Fruit fly (Drosophila melanogaster) whole organism, embryonic: ENCODE data around the gene CG32645.
A peak's percentile ranks its signal among the peaks of the same experiment; 100 is the strongest.

Experiments used
- ATbp ChIP-seq: fragments of 200-800 bp; sonication (Bioruptor generic); optimal IDR thresholded peaks from 2 replicates; lab custom pipeline; 2017; ENCODE audit warnings: missing biosample characterization, mild to moderate bottlenecking, missing genetic modification characterization, missing genetic modification reagents
- Aef1 ChIP-seq: fragments of 200-800 bp; sonication (Bioruptor generic); IDR thresholded peaks from 3 replicates; pipeline ENCODE4 v1.3.6; 2022; ENCODE audit warnings: missing biosample characterization, missing genetic modification characterization
- BtbVII ChIP-seq: fragments of 200-800 bp; sonication (Bioruptor generic); optimal IDR thresholded peaks from 3 replicates; lab custom pipeline; 2017; ENCODE audit warnings: missing biosample characterization, mild to moderate bottlenecking, missing genetic modification characterization
- CG10959 ChIP-seq: fragments of 200-800 bp; sonication (Bioruptor generic); IDR thresholded peaks from 2 replicates; pipeline ENCODE4 v1.3.6; 2022; ENCODE audit warnings: missing biosample characterization, missing genetic modification characterization
- CG12391 ChIP-seq: fragments of 200-800 bp; sonication (Bioruptor generic); optimal IDR thresholded peaks from 3 replicates; lab custom pipeline; 2018; ENCODE audit warnings: missing biosample characterization, mild to moderate bottlenecking, missing genetic modification characterization, moderate library complexity
- CG14965 ChIP-seq: fragments of 200-800 bp; sonication (Bioruptor generic); optimal IDR thresholded peaks from 2 replicates; lab custom pipeline; 2016; ENCODE audit warnings: missing biosample characterization, missing genetic modification characterization, borderline replicate concordance
- CG1529 ChIP-seq: fragments of 200-800 bp; sonication (Bioruptor generic); optimal IDR thresholded peaks from 3 replicates; lab custom pipeline; 2018; ENCODE audit warnings: missing biosample characterization, missing genetic modification characterization
- CG1602 ChIP-seq: fragments of 200-800 bp; sonication (Bioruptor generic); optimal IDR thresholded peaks from 3 replicates; lab custom pipeline; 2016; ENCODE audit warnings: missing biosample characterization, missing genetic modification characterization
- CG16863 ChIP-seq: fragments of 200-800 bp; sonication (Bioruptor generic); optimal IDR thresholded peaks from 3 replicates; lab custom pipeline; 2016; ENCODE audit warnings: missing biosample characterization, missing genetic modification characterization
- CG17186 ChIP-seq: fragments of 200-800 bp; sonication (Bioruptor generic); optimal IDR thresholded peaks from 3 replicates; lab custom pipeline; 2017; ENCODE audit warnings: missing biosample characterization, missing genetic modification reagents, missing genetic modification characterization
- CG18476 ChIP-seq: fragments of 200-800 bp; sonication (Bioruptor generic); optimal IDR thresholded peaks from 2 replicates; lab custom pipeline; 2016; ENCODE audit warnings: missing biosample characterization, mild to moderate bottlenecking, missing genetic modification characterization
- CG32532 ChIP-seq: fragments of 200-800 bp; sonication (Bioruptor generic); IDR thresholded peaks from 2 replicates; pipeline ENCODE4 v1.3.6; 2022; ENCODE audit warnings: missing biosample characterization, missing genetic modification characterization
- CG3995 ChIP-seq: fragments of 200-800 bp; sonication (Bioruptor generic); optimal IDR thresholded peaks from 3 replicates; lab custom pipeline; 2016; ENCODE audit warnings: missing biosample characterization, missing genetic modification characterization
- CG4424 ChIP-seq: fragments of 200-800 bp; sonication (Bioruptor generic); optimal IDR thresholded peaks from 3 replicates; lab custom pipeline; 2016; ENCODE audit warnings: missing biosample characterization, missing genetic modification characterization
- CG4707 ChIP-seq: fragments of 200-800 bp; sonication (Bioruptor generic); optimal IDR thresholded peaks from 2 replicates; lab custom pipeline; 2018; ENCODE audit warnings: missing biosample characterization, mild to moderate bottlenecking, missing genetic modification characterization, moderate library complexity
- CG6175 ChIP-seq: fragments of 200-800 bp; sonication (Bioruptor generic); IDR thresholded peaks from 3 replicates; pipeline ENCODE4 v1.3.6; 2022; ENCODE audit warnings: missing biosample characterization, missing genetic modification characterization
- CG9932 ChIP-seq: fragments of 200-800 bp; sonication (Bioruptor generic); IDR thresholded peaks from 2 replicates; pipeline ENCODE4 v1.3.6; 2022; ENCODE audit warnings: missing biosample characterization, missing genetic modification characterization
- CTCF ChIP-seq: fragments of 200-800 bp; sonication (Bioruptor generic); optimal IDR thresholded peaks from 2 replicates; lab custom pipeline; 2017; ENCODE audit warnings: missing biosample characterization, mild to moderate bottlenecking, missing genetic modification characterization, moderate library complexity
- CrebB ChIP-seq: fragments of 200-800 bp; sonication (Bioruptor generic); optimal IDR thresholded peaks from 3 replicates; lab custom pipeline; 2018; ENCODE audit warnings: missing biosample characterization, mild to moderate bottlenecking, missing genetic modification characterization
- Dbx ChIP-seq: fragments of 200-800 bp; sonication (Bioruptor generic); IDR thresholded peaks from 3 replicates; pipeline ENCODE4 v1.3.6; 2022; ENCODE audit warnings: missing biosample characterization, missing genetic modification characterization
- H2.0 ChIP-seq: fragments of 200-800 bp; sonication (Bioruptor generic); IDR thresholded peaks from 2 replicates; pipeline ENCODE4 v1.3.6; 2022; ENCODE audit warnings: missing biosample characterization, missing genetic modification characterization
- Hmr ChIP-seq: fragments of 200-800 bp; sonication (Bioruptor generic); optimal IDR thresholded peaks from 3 replicates; lab custom pipeline; 2017; ENCODE audit warnings: mild to moderate bottlenecking, missing biosample characterization, missing genetic modification reagents, missing genetic modification characterization
- Lhr ChIP-seq: fragments of 200-800 bp; sonication (Bioruptor generic); optimal IDR thresholded peaks from 3 replicates; lab custom pipeline; 2017; ENCODE audit warnings: mild to moderate bottlenecking, missing biosample characterization, missing genetic modification reagents, missing genetic modification characterization
- NFAT ChIP-seq: fragments of 200-800 bp; sonication (Bioruptor generic); IDR thresholded peaks from 2 replicates; pipeline ENCODE4 v1.3.6; 2022; ENCODE audit warnings: missing biosample characterization, missing genetic modification characterization
- Oaz ChIP-seq: fragments of 200-800 bp; sonication (Bioruptor generic); IDR thresholded peaks from 2 replicates; pipeline ENCODE4 v1.3.6; 2022; ENCODE audit warnings: missing biosample characterization, missing genetic modification characterization
- YL-1 ChIP-seq: fragments of 200-800 bp; sonication (Bioruptor generic); optimal IDR thresholded peaks from 3 replicates; lab custom pipeline; 2017; ENCODE audit warnings: missing biosample characterization, mild to moderate bottlenecking, missing genetic modification characterization
- ab ChIP-seq: fragments of 200-800 bp; sonication (Bioruptor generic); optimal IDR thresholded peaks from 2 replicates; lab custom pipeline; 2016; ENCODE audit warnings: missing biosample characterization, missing genetic modification characterization
- al ChIP-seq: fragments of 200-800 bp; sonication (Bioruptor generic); IDR thresholded peaks from 2 replicates; pipeline ENCODE4 v1.3.6; 2022; ENCODE audit warnings: missing biosample characterization, missing genetic modification characterization
- amos ChIP-seq: fragments of 200-800 bp; sonication (Bioruptor generic); IDR thresholded peaks from 2 replicates; pipeline ENCODE4 v1.3.6; 2022; ENCODE audit warnings: missing biosample characterization, missing genetic modification characterization; ENCODE audit not compliant: partially characterized antibody
- ash1 ChIP-seq: fragments of 200-800 bp; sonication (Bioruptor generic); optimal IDR thresholded peaks from 2 replicates; lab custom pipeline; 2018; ENCODE audit warnings: missing biosample characterization, mild to moderate bottlenecking, missing genetic modification characterization
- ci ChIP-seq: fragments of 200-800 bp; sonication (Bioruptor generic); IDR thresholded peaks from 3 replicates; pipeline ENCODE4 v1.3.6; 2022; ENCODE audit warnings: missing biosample characterization, missing genetic modification characterization
- corto ChIP-seq: fragments of 200-800 bp; sonication (Bioruptor generic); optimal IDR thresholded peaks from 2 replicates; lab custom pipeline; 2016; ENCODE audit warnings: missing biosample characterization, mild to moderate bottlenecking, missing genetic modification characterization, moderate library complexity
- cwo ChIP-seq: fragments of 200-800 bp; sonication (Bioruptor generic); optimal IDR thresholded peaks from 3 replicates; lab custom pipeline; 2017; ENCODE audit warnings: missing biosample characterization, missing genetic modification characterization, mild to moderate bottlenecking, moderate library complexity, missing genetic modification reagents
- fd96Cb ChIP-seq: fragments of 200-800 bp; sonication (Bioruptor generic); optimal IDR thresholded peaks from 2 replicates; lab custom pipeline; 2018; ENCODE audit warnings: missing biosample characterization, mild to moderate bottlenecking, missing genetic modification characterization, moderate library complexity
- gce ChIP-seq: fragments of 200-800 bp; sonication (Bioruptor generic); IDR thresholded peaks from 3 replicates; pipeline ENCODE4 v1.3.6; 2022; ENCODE audit warnings: missing biosample characterization, missing genetic modification characterization
- gcm2 ChIP-seq: fragments of 200-800 bp; sonication (Bioruptor generic); optimal IDR thresholded peaks from 2 replicates; lab custom pipeline; 2016; ENCODE audit warnings: missing biosample characterization, missing genetic modification characterization
- gem ChIP-seq: fragments of 200-800 bp; sonication (Bioruptor generic); optimal IDR thresholded peaks from 2 replicates; lab custom pipeline; 2019; ENCODE audit warnings: missing biosample characterization, mild to moderate bottlenecking, missing genetic modification characterization, moderate library complexity
- inv ChIP-seq: fragments of 200-800 bp; sonication (Bioruptor generic); IDR thresholded peaks from 2 replicates; pipeline ENCODE4 v1.3.6; 2022; ENCODE audit warnings: missing biosample characterization, missing genetic modification characterization; ENCODE audit not compliant: partially characterized antibody
- jing ChIP-seq: fragments of 200-800 bp; sonication (Bioruptor generic); optimal IDR thresholded peaks from 2 replicates; lab custom pipeline; 2018; ENCODE audit warnings: missing biosample characterization, mild to moderate bottlenecking, missing genetic modification characterization
- kay ChIP-seq: fragments of 200-800 bp; sonication (Bioruptor generic); optimal IDR thresholded peaks from 2 replicates; lab custom pipeline; 2016; ENCODE audit warnings: missing biosample characterization, missing genetic modification characterization
- ken ChIP-seq: fragments of 200-800 bp; sonication (Bioruptor generic); IDR thresholded peaks from 3 replicates; pipeline ENCODE4 v1.3.6; 2022; ENCODE audit warnings: missing biosample characterization, missing genetic modification characterization
- kni ChIP-seq: fragments of 200-800 bp; sonication (Bioruptor generic); optimal IDR thresholded peaks from 3 replicates; lab custom pipeline; 2017; ENCODE audit warnings: mild to moderate bottlenecking, missing biosample characterization, missing genetic modification reagents, missing genetic modification characterization
- mirr ChIP-seq: fragments of 200-800 bp; sonication (Bioruptor generic); optimal IDR thresholded peaks from 3 replicates; lab custom pipeline; 2018; ENCODE audit warnings: missing biosample characterization, mild to moderate bottlenecking, missing genetic modification characterization
- repo ChIP-seq: fragments of 200-800 bp; sonication (Bioruptor generic); optimal IDR thresholded peaks from 2 replicates; lab custom pipeline; 2016; ENCODE audit warnings: missing biosample characterization, missing genetic modification characterization
- salm ChIP-seq: fragments of 200-800 bp; sonication (Bioruptor generic); optimal IDR thresholded peaks from 2 replicates; lab custom pipeline; 2018; ENCODE audit warnings: missing biosample characterization, mild to moderate bottlenecking, missing genetic modification characterization
- sc ChIP-seq, 3 experiments: fragments of >200 bp in 2 of 3; fragments of 200-800 bp in 1 of 3; sonication (Bioruptor generic) in 1 of 3; optimal IDR thresholded peaks; 2 replicates in 2 of 3; 3 replicates in 1 of 3; lab custom pipeline; 2017; ENCODE audit warnings: mild to moderate bottlenecking in 1 of 3, missing biosample characterization in 1 of 3, missing genetic modification characterization in 1 of 3, missing genetic modification reagents in 1 of 3
- sisA ChIP-seq: fragments of 200-800 bp; sonication (Bioruptor generic); IDR thresholded peaks from 2 replicates; pipeline ENCODE4 v1.3.6; 2022; ENCODE audit warnings: missing biosample characterization, missing genetic modification characterization
- tap ChIP-seq: fragments of 200-800 bp; optimal IDR thresholded peaks from 3 replicates; lab custom pipeline; 2019; ENCODE audit warnings: missing biosample characterization, mild to moderate bottlenecking, missing genetic modification characterization, moderate library complexity
- tll ChIP-seq, 2 experiments: fragments of 200-800 bp in 1 of 2; fragments of >200 bp in 1 of 2; sonication (Bioruptor generic) in 1 of 2; optimal IDR thresholded peaks; 2 replicates each; lab custom pipeline; 2017 to 2019; ENCODE audit warnings: missing biosample characterization in 2 of 2, missing genetic modification characterization in 2 of 2, mild to moderate bottlenecking in 1 of 2, moderate library complexity in 1 of 2
- toy ChIP-seq: fragments of 200-800 bp; sonication (Bioruptor generic); IDR thresholded peaks from 2 replicates; pipeline ENCODE4 v1.3.6; 2022; ENCODE audit warnings: missing biosample characterization, missing genetic modification characterization

The CG32645 gene

dm6 chrX:13135702-13136101 lies 3.3 kb upstream of the CG32645 start (continued):
- peak; percentile 59 for TF ChIP-seq CG12391 (tag; lab: Kevin White, UChicago)
- TF ChIP-seq gce (GFP tag; lab: Robert Waterston, UW), result 0 out of 3 replicates have a peak, but pooled peaks have one; percentile 55
- TF ChIP-seq tll (GFP tag; optimal IDR thresholded peaks at IDR 0.05; lab: Kevin White, UChicago), result no peak
- no peak for TF ChIP-seq ash1 (GFP tag; lab: Kevin White, UChicago)
- TF ChIP-seq Lhr, result no peak
- peak; percentile 21 for TF ChIP-seq Hmr
- peak; percentile 78 for TF ChIP-seq ken (GFP tag; lab: Robert Waterston, UW)
- no peak for TF ChIP-seq sc (optimal IDR thresholded peaks at IDR 0.05; lab: Kevin White, UChicago)
- no peak for TF ChIP-seq sc (GFP tag; optimal IDR thresholded peaks at IDR 0.05; lab: Kevin White, UChicago)
- TF ChIP-seq tap (tag; lab: Kevin White, UChicago), result peak; percentile 42
- TF ChIP-seq CG6175, result no peak
- TF ChIP-seq BtbVII (GFP tag; lab: Kevin White, UChicago), result no peak
- peak; percentile 38 for TF ChIP-seq CG1602
- TF ChIP-seq CG1529 (GFP tag; lab: Kevin White, UChicago), result peak; percentile 39
- TF ChIP-seq CG14965 (GFP tag; lab: Kevin White, UChicago), result no peak
- no peak for TF ChIP-seq inv
- TF ChIP-seq CG4707 (GFP tag; lab: Kevin White, UChicago), result peak; percentile 37
- peak; percentile 29; the same call in 1 of the 2 replicates for TF ChIP-seq Oaz
- TF ChIP-seq YL-1 (GFP tag; lab: Kevin White, UChicago), result no peak
- peak; percentile 45 for TF ChIP-seq CG32532 (GFP tag; lab: Robert Waterston, UW)
- no peak for TF ChIP-seq kni (GFP tag; lab: Kevin White, UChicago)
- TF ChIP-seq CG4424 (GFP tag; lab: Kevin White, UChicago), result peak; percentile 63
- 0 out of 2 replicates have a peak, but pooled peaks have one; percentile 18 for TF ChIP-seq CG10959 (GFP tag; lab: Robert Waterston, UW)
- TF ChIP-seq toy (GFP tag; lab: Robert Waterston, UW), result no peak
- TF ChIP-seq salm (tag; lab: Kevin White, UChicago), result peak; percentile 20
- peak; percentile 59 for TF ChIP-seq ATbp (GFP tag; lab: Kevin White, UChicago)
- no peak for TF ChIP-seq corto
- no peak for TF ChIP-seq NFAT (GFP tag; lab: Robert Waterston, UW)
- no peak for TF ChIP-seq al (GFP tag; lab: Robert Waterston, UW)

DNA sequence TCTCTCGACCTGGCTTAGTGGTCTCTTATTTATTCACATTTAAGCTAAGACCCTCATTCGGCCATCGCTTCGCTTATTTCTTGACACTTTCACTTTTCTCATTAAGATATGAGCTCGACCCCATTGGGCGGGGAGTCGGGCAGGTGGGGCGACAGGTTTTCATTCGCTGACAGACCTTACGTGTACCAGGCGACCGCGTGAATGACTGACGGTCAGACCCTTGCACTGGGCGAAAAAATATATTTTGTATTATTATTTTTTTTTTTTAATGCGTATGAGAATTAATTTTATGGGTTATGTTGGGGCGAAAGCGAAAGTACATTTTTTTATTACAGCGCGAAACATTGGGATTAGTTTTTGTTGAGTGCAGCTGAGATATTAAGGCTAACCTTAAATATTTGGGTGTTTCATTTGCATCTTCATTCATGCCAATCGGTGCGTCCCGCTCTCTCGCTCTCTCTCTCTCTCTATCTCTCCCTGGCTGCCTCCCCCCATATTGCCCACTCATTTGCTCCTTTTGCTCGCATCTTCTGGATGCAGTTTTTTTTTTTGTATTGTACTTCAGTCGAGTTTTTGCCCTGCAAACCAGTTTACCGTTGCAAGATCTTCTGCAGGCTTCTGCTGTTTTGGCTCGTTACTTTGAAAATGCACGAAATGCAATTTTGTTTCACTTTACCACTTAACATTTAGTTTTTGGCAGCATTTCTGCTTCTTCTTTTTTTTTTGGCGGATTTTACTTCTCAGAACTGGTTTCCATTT lies 1.9 kb upstream of the CG32645 start:
- peak; percentile 45 for TF ChIP-seq H2.0 (GFP tag; lab: Robert Waterston, UW)
- TF ChIP-seq Aef1 (GFP tag; lab: Robert Waterston, UW), result peak; percentile 27; the same call in 1 of the 3 replicates
- TF ChIP-seq CG17186 (GFP tag; lab: Kevin White, UChicago), result no peak
- no peak for TF ChIP-seq CG3995 (GFP tag; lab: Kevin White, UChicago)
- no peak for TF ChIP-seq mirr (GFP tag; lab: Kevin White, UChicago)
- peak; percentile 38 for TF ChIP-seq fd96Cb (tag; lab: Kevin White, UChicago)
- TF ChIP-seq CrebB, result no peak
- TF ChIP-seq repo (GFP tag; lab: Kevin White, UChicago), result no peak
- peak; percentile 60 for TF ChIP-seq gem (tag; lab: Kevin White, UChicago)
- TF ChIP-seq CTCF (GFP tag; lab: Kevin White, UChicago), result peak; percentile 16
- peak; percentile 79 for TF ChIP-seq sisA (GFP tag; lab: Robert Waterston, UW)
- no peak for TF ChIP-seq CG9932 (GFP tag; lab: Robert Waterston, UW)
- no peak for TF ChIP-seq gcm2 (GFP tag; lab: Kevin White, UChicago)
- no peak for TF ChIP-seq kay
- no peak for TF ChIP-seq CG18476 (GFP tag; lab: Kevin White, UChicago)
- no peak for TF ChIP-seq ab
- peak; percentile 96 for TF ChIP-seq ci (GFP tag; lab: Robert Waterston, UW)
- no peak for TF ChIP-seq jing
- no peak for TF ChIP-seq Dbx (GFP tag; lab: Robert Waterston, UW)
- no peak for TF ChIP-seq amos
- peak; percentile 14 for TF ChIP-seq cwo
- no peak for TF ChIP-seq CG16863 (GFP tag; lab: Kevin White, UChicago)
